Worm (Caenorhabditis elegans): ENCODE results near the gene nspg-5.

DNA sequence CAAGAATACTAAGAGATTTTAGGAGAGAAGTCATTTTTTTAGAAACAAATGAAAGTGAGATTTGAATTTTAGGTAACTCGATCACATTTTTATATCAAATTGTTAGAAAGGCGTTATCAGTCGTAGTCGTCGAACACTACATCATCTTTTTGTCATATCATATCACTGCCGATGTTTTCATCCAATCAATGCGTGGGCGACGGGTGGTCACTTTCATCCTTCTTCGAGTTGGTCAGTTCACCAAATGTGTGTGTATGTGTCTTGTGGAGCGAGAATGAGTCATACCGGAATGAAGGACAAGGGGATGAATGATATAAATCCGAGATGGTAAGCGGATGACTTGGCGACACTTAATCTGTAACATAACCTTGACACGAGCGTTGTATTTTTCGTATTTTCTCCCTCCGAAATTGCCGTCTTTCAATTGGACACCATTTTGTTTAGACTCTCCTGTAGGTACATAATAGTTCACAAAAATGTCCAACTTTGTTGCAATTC, 35.3 kb upstream of the nspg-5 start, which contains the start of the genes Y41G9A.10 and Y41G9A.5:
- TF ChIP-seq lin-13 (tag; optimal IDR thresholded peaks at IDR 0.05) (no peak), lsy-2 (tag; optimal IDR thresholded peaks at IDR 0.05) (no peak), blmp-1 (tag; optimal IDR thresholded peaks at IDR 0.05) (no peak), unc-39 (tag; optimal IDR thresholded peaks at IDR 0.05) (no peak)

Data from whole organism, mixed stage, embryonic.